Fruit fly (Drosophila melanogaster) whole organism, embryonic: Measurements from ENCODE around the gene Rok.

Experiments
- Bgb ChIP-seq: fragments of 200-800 bp; sonication (Bioruptor generic); IDR thresholded peaks from 2 replicates; pipeline ENCODE4 v1.3.6; 2022; ENCODE audit warnings: missing biosample characterization, missing genetic modification characterization; ENCODE audit not compliant: partially characterized antibody
- CG10267 ChIP-seq: fragments of 200-800 bp; sonication (Bioruptor generic); optimal IDR thresholded peaks from 2 replicates; lab custom pipeline; 2018; ENCODE audit warnings: missing biosample characterization, mild to moderate bottlenecking, missing genetic modification characterization, moderate library complexity
- CG12391 ChIP-seq: fragments of 200-800 bp; sonication (Bioruptor generic); optimal IDR thresholded peaks from 3 replicates; lab custom pipeline; 2018; ENCODE audit warnings: missing biosample characterization, mild to moderate bottlenecking, missing genetic modification characterization, moderate library complexity
- CG13624 ChIP-seq: fragments of 200-800 bp; sonication (Bioruptor generic); optimal IDR thresholded peaks from 2 replicates; lab custom pipeline; 2016; ENCODE audit warnings: missing biosample characterization, missing genetic modification characterization
- CG15514 ChIP-seq: fragments of 200-800 bp; sonication (Bioruptor generic); optimal IDR thresholded peaks from 3 replicates; lab custom pipeline; 2017; ENCODE audit warnings: missing biosample characterization, missing genetic modification characterization, mild to moderate bottlenecking, moderate library complexity, missing genetic modification reagents
- CG15601 ChIP-seq: fragments of 200-800 bp; sonication (Bioruptor generic); optimal IDR thresholded peaks from 3 replicates; lab custom pipeline; 2019; ENCODE audit warnings: missing biosample characterization, mild to moderate bottlenecking, missing genetic modification characterization, moderate library complexity
- CG16815 ChIP-seq: fragments of 200-800 bp; sonication (Bioruptor generic); optimal IDR thresholded peaks from 3 replicates; lab custom pipeline; 2017; ENCODE audit warnings: missing biosample characterization, mild to moderate bottlenecking, missing genetic modification characterization
- CG2129 ChIP-seq: fragments of 200-800 bp; sonication (Bioruptor generic); IDR thresholded peaks from 2 replicates; pipeline ENCODE4 v1.3.6; 2022; ENCODE audit warnings: missing biosample characterization, missing genetic modification characterization; ENCODE audit not compliant: partially characterized antibody
- CG3847 ChIP-seq: fragments of 200-800 bp; sonication (Bioruptor generic); IDR thresholded peaks from 2 replicates; pipeline ENCODE4 v1.3.6; 2022; ENCODE audit warnings: missing biosample characterization, missing genetic modification characterization
- CG6689 ChIP-seq: fragments of 200-800 bp; sonication (Bioruptor generic); IDR thresholded peaks from 2 replicates; pipeline ENCODE4 v1.3.6; 2022; ENCODE audit warnings: missing biosample characterization, missing genetic modification characterization
- CG7963 ChIP-seq: fragments of 200-800 bp; sonication (Bioruptor generic); IDR thresholded peaks from 3 replicates; pipeline ENCODE4 v1.3.6; 2022; ENCODE audit warnings: missing biosample characterization, missing genetic modification characterization; ENCODE audit not compliant: partially characterized antibody
- CG9797 ChIP-seq: fragments of 200-800 bp; sonication (Bioruptor generic); optimal IDR thresholded peaks from 3 replicates; lab custom pipeline; 2018; ENCODE audit warnings: missing biosample characterization, mild to moderate bottlenecking, missing genetic modification characterization
- Doc3 ChIP-seq: fragments of 200-800 bp; sonication (Bioruptor generic); IDR thresholded peaks from 3 replicates; pipeline ENCODE4 v1.3.6; 2022; ENCODE audit warnings: missing biosample characterization, missing genetic modification characterization; ENCODE audit not compliant: partially characterized antibody
- Ets65A ChIP-seq: fragments of 200-800 bp; sonication (Bioruptor generic); peaks from one replicate; lab custom pipeline; 2016; ENCODE audit warnings: missing biosample characterization, missing genetic modification characterization
- Hr39 ChIP-seq: fragments of >200 bp; optimal IDR thresholded peaks from 2 replicates; lab custom pipeline; 2017
- Lhr ChIP-seq: fragments of 200-800 bp; sonication (Bioruptor generic); optimal IDR thresholded peaks from 3 replicates; lab custom pipeline; 2017; ENCODE audit warnings: mild to moderate bottlenecking, missing biosample characterization, missing genetic modification reagents, missing genetic modification characterization
- Med ChIP-seq: fragments of 200-800 bp; sonication (Bioruptor generic); peaks from one replicate; lab custom pipeline; 2016; ENCODE audit warnings: missing biosample characterization, missing genetic modification characterization, mild to moderate bottlenecking, inconsistent platforms, moderate library complexity
- Myb ChIP-seq: fragments of 200-800 bp; sonication (Bioruptor generic); optimal IDR thresholded peaks from 2 replicates; lab custom pipeline; 2016; ENCODE audit warnings: missing biosample characterization, missing genetic modification characterization
- Opbp ChIP-seq: fragments of 200-800 bp; sonication (Bioruptor generic); IDR thresholded peaks from 3 replicates; pipeline ENCODE4 v1.3.6; 2022; ENCODE audit warnings: missing biosample characterization, missing genetic modification characterization; ENCODE audit not compliant: partially characterized antibody
- Pdp1 ChIP-seq, 2 experiments: fragments of 200-800 bp; sonication (Bioruptor generic); optimal IDR thresholded peaks; 3 replicates each; lab custom pipeline; 2016; ENCODE audit warnings: missing biosample characterization in 2 of 2, missing genetic modification characterization in 2 of 2, mild to moderate bottlenecking in 1 of 2, moderate library complexity in 1 of 2
- Scr ChIP-seq: fragments of 200-800 bp; sonication (Bioruptor generic); IDR thresholded peaks from 2 replicates; pipeline ENCODE4 v1.3.6; 2022; ENCODE audit warnings: missing biosample characterization, missing genetic modification characterization; ENCODE audit not compliant: partially characterized antibody
- az2 ChIP-seq: fragments of 200-800 bp; sonication (Bioruptor generic); optimal IDR thresholded peaks from 3 replicates; lab custom pipeline; 2016; ENCODE audit warnings: missing biosample characterization, missing genetic modification characterization
- bbx ChIP-seq: fragments of 200-800 bp; sonication (Bioruptor generic); IDR thresholded peaks from 2 replicates; pipeline ENCODE4 v1.3.6; 2022; ENCODE audit warnings: missing biosample characterization, missing genetic modification characterization; ENCODE audit not compliant: partially characterized antibody
- dan ChIP-seq: fragments of 200-800 bp; sonication (Bioruptor generic); IDR thresholded peaks from 2 replicates; pipeline ENCODE4 v1.3.6; 2022; ENCODE audit warnings: missing biosample characterization, missing genetic modification characterization
- ems ChIP-seq: fragments of 200-800 bp; sonication (Bioruptor generic); optimal IDR thresholded peaks from 3 replicates; lab custom pipeline; 2016; ENCODE audit warnings: missing biosample characterization, missing genetic modification characterization
- gcm2 ChIP-seq: fragments of 200-800 bp; sonication (Bioruptor generic); optimal IDR thresholded peaks from 2 replicates; lab custom pipeline; 2016; ENCODE audit warnings: missing biosample characterization, missing genetic modification characterization
- gfzf ChIP-seq: fragments of 200-800 bp; sonication (Bioruptor generic); optimal IDR thresholded peaks from 2 replicates; lab custom pipeline; 2016; ENCODE audit warnings: missing biosample characterization, mild to moderate bottlenecking, missing genetic modification characterization, moderate library complexity
- hbn ChIP-seq: fragments of 200-800 bp; sonication (Bioruptor generic); IDR thresholded peaks from 2 replicates; pipeline ENCODE4 v1.3.6; 2022; ENCODE audit warnings: missing biosample characterization, missing genetic modification characterization; ENCODE audit not compliant: partially characterized antibody
- insv ChIP-seq, 2 experiments: fragments of 200-800 bp; sonication (Bioruptor generic); optimal IDR thresholded peaks; 3 replicates each; lab custom pipeline; 2016 to 2018; ENCODE audit warnings: missing biosample characterization in 2 of 2, missing genetic modification characterization in 2 of 2
- mld ChIP-seq: fragments of 200-800 bp; sonication (Bioruptor generic); IDR thresholded peaks from 3 replicates; pipeline ENCODE4 v1.3.6; 2022; ENCODE audit warnings: missing biosample characterization, missing genetic modification characterization; ENCODE audit not compliant: partially characterized antibody
- nerfin-2 ChIP-seq: fragments of 200-800 bp; sonication (Bioruptor generic); IDR thresholded peaks from 2 replicates; pipeline ENCODE4 v1.3.6; 2022; ENCODE audit warnings: missing biosample characterization, missing genetic modification characterization; ENCODE audit not compliant: partially characterized antibody
- psq ChIP-seq: fragments of 200-800 bp; sonication (Bioruptor generic); optimal IDR thresholded peaks from 2 replicates; lab custom pipeline; 2017; ENCODE audit warnings: missing biosample characterization, missing genetic modification characterization
- pum ChIP-seq: fragments of 200-800 bp; sonication (Bioruptor generic); optimal IDR thresholded peaks from 2 replicates; lab custom pipeline; 2016; ENCODE audit warnings: missing biosample characterization, missing genetic modification characterization
- pzg ChIP-seq: fragments of 200-800 bp; sonication (Bioruptor generic); optimal IDR thresholded peaks from 3 replicates; lab custom pipeline; 2018; ENCODE audit warnings: missing biosample characterization, mild to moderate bottlenecking, missing genetic modification characterization, moderate library complexity
- sens ChIP-seq: fragments of 200-800 bp; sonication (Bioruptor generic); peaks from one replicate; lab custom pipeline; 2016; ENCODE audit warnings: missing biosample characterization, missing genetic modification characterization
- sna ChIP-seq: fragments of 200-800 bp; sonication (Bioruptor generic); IDR thresholded peaks from 2 replicates; pipeline ENCODE4 v1.3.6; 2022; ENCODE audit warnings: missing biosample characterization, missing genetic modification characterization; ENCODE audit not compliant: partially characterized antibody
- sob ChIP-seq: fragments of 200-800 bp; sonication (Bioruptor generic); IDR thresholded peaks from 2 replicates; pipeline ENCODE4 v1.3.6; 2022; ENCODE audit warnings: missing biosample characterization, missing genetic modification characterization
- zen2 ChIP-seq: fragments of 200-800 bp; sonication (Bioruptor generic); IDR thresholded peaks from 3 replicates; pipeline ENCODE4 v1.3.6; 2022; ENCODE audit warnings: missing biosample characterization, missing genetic modification characterization; ENCODE audit not compliant: partially characterized antibody

Rok gene

DNA sequence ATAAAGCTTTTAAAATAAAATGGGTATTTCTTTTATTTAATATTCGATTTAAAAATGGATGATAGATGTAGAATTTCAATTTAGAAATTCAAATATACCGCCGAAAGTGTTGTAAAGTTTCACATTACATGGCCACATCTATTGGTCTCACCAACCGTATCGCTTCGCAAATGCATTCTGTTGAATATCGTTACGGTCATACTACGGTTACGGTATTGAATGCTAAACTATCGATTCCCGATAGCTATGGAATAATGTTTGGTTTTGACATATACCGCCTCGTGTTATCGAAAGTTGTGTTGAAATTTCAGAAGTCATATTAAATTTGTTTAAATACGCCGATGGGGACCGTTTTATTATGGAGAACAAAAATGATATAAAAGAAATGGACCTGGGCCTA, 13.9 kb upstream of the Rok start, which contains the start of the genes CG32573 and CG42512 (continued):
- TF ChIP-seq Med (GFP tag; lab: Kevin White, UChicago) (peak; percentile 81), nerfin-2 (GFP tag; lab: Robert Waterston, UW) (peak; percentile 65; the same call in 1 of the 2 replicates), pum (no peak), hbn (peak; percentile 63), CG15514 (GFP tag; lab: Kevin White, UChicago) (peak; percentile 61), mld (GFP tag; lab: Robert Waterston, UW) (peak; percentile 53; the same call in 1 of the 3 replicates), CG15601 (tag; lab: Kevin White, UChicago) (peak; percentile 24), sna (GFP tag; lab: Robert Waterston, UW) (peak; percentile 59), Opbp (GFP tag; lab: Robert Waterston, UW) (peak; percentile 84; the same call in 2 of the 3 replicates), Doc3 (GFP tag; lab: Robert Waterston, UW) (peak; percentile 62; the same call in 2 of the 3 replicates), CG2129 (GFP tag; lab: Robert Waterston, UW) (peak; percentile 42), CG12391 (peak; percentile 23), Myb (GFP tag; lab: Kevin White, UChicago) (peak; percentile 24), insv (GFP tag; optimal IDR thresholded peaks at IDR 0.05; lab: Kevin White, UChicago) (peak in 1 of 2 experiments; percentile 71), Ets65A (peak; percentile 62), ems (GFP tag; lab: Kevin White, UChicago) (no peak), az2 (GFP tag; lab: Kevin White, UChicago) (no peak), Bgb (GFP tag; lab: Robert Waterston, UW) (peak; percentile 79), Hr39 (lab: Kevin White, UChicago) (no peak), CG16815 (GFP tag; lab: Kevin White, UChicago) (no peak), dan (GFP tag; lab: Robert Waterston, UW) (no peak), CG9797 (peak; percentile 78), gcm2 (GFP tag; lab: Kevin White, UChicago) (no peak), sens (GFP tag; lab: Kevin White, UChicago) (peak; percentile 6), CG7963 (GFP tag; lab: Robert Waterston, UW) (peak; percentile 69), pzg (GFP tag; lab: Kevin White, UChicago) (peak; percentile 92), bbx (GFP tag; lab: Robert Waterston, UW) (peak; percentile 78), psq (GFP tag; lab: Kevin White, UChicago) (no peak), sob (GFP tag; lab: Robert Waterston, UW) (0 out of 2 replicates have a peak, but pooled peaks have one; percentile 23), CG3847 (GFP tag; lab: Robert Waterston, UW) (peak; percentile 60), zen2 (GFP tag; lab: Robert Waterston, UW) (peak; percentile 69), Lhr (GFP tag; lab: Kevin White, UChicago) (peak; percentile 39), CG10267 (tag; lab: Kevin White, UChicago) (peak; percentile 91), Pdp1 (GFP tag; optimal IDR thresholded peaks at IDR 0.05; lab: Kevin White, UChicago) (peak in 1 of 2 experiments; percentile 34), gfzf (GFP tag; lab: Kevin White, UChicago) (peak; percentile 84), Scr (peak; percentile 65), CG13624 (GFP tag; lab: Kevin White, UChicago) (peak; percentile 1), CG6689 (GFP tag; lab: Robert Waterston, UW) (no peak)
